Fruit fly (Drosophila melanogaster) whole organism, embryonic: ENCODE data around the gene Ldaf1.

Experiments
- B-H1 ChIP-seq: fragments of 200-800 bp; sonication (Bioruptor generic); IDR thresholded peaks from 3 replicates; pipeline ENCODE4 v1.3.6; 2022; ENCODE audit warnings: missing biosample characterization, missing genetic modification characterization
- C15 ChIP-seq: fragments of 200-800 bp; sonication (Bioruptor generic); IDR thresholded peaks from 3 replicates; pipeline ENCODE4 v1.3.6; 2022; ENCODE audit warnings: missing biosample characterization, missing genetic modification characterization
- CG10267 ChIP-seq: fragments of 200-800 bp; sonication (Bioruptor generic); optimal IDR thresholded peaks from 2 replicates; lab custom pipeline; 2018; ENCODE audit warnings: missing biosample characterization, mild to moderate bottlenecking, missing genetic modification characterization, moderate library complexity
- CG10431 ChIP-seq: fragments of 200-800 bp; sonication (Bioruptor generic); optimal IDR thresholded peaks from 3 replicates; lab custom pipeline; 2018; ENCODE audit warnings: missing biosample characterization, mild to moderate bottlenecking, missing genetic modification characterization
- CG14667 ChIP-seq: fragments of 200-800 bp; sonication (Bioruptor generic); IDR thresholded peaks from 2 replicates; pipeline ENCODE4 v1.3.6; 2022; ENCODE audit warnings: missing biosample characterization, missing genetic modification characterization
- CG14860 ChIP-seq: fragments of 200-800 bp; sonication (Bioruptor generic); IDR thresholded peaks from 3 replicates; pipeline ENCODE4 v1.3.6; 2022; ENCODE audit warnings: missing biosample characterization, missing genetic modification characterization; ENCODE audit not compliant: partially characterized antibody
- CG15269 ChIP-seq: fragments of 200-800 bp; sonication (Bioruptor generic); optimal IDR thresholded peaks from 2 replicates; lab custom pipeline; 2018; ENCODE audit warnings: missing biosample characterization, mild to moderate bottlenecking, missing genetic modification characterization, moderate library complexity
- CG16813 ChIP-seq: fragments of 200-800 bp; sonication (Bioruptor generic); IDR thresholded peaks from 3 replicates; pipeline ENCODE4 v1.3.6; 2022; ENCODE audit warnings: missing biosample characterization, missing genetic modification characterization; ENCODE audit not compliant: partially characterized antibody
- CG16863 ChIP-seq: fragments of 200-800 bp; sonication (Bioruptor generic); optimal IDR thresholded peaks from 3 replicates; lab custom pipeline; 2016; ENCODE audit warnings: missing biosample characterization, missing genetic modification characterization
- CG17359 ChIP-seq: fragments of 200-800 bp; sonication (Bioruptor generic); optimal IDR thresholded peaks from 3 replicates; lab custom pipeline; 2018; ENCODE audit warnings: missing biosample characterization, mild to moderate bottlenecking, missing genetic modification characterization, moderate library complexity
- CG1832 ChIP-seq: fragments of 200-800 bp; sonication (Bioruptor generic); optimal IDR thresholded peaks from 2 replicates; lab custom pipeline; 2017; ENCODE audit warnings: missing biosample characterization, mild to moderate bottlenecking, missing genetic modification characterization, inconsistent platforms
- CG3995 ChIP-seq: fragments of 200-800 bp; sonication (Bioruptor generic); optimal IDR thresholded peaks from 3 replicates; lab custom pipeline; 2016; ENCODE audit warnings: missing biosample characterization, missing genetic modification characterization
- CG4617 ChIP-seq: fragments of 200-800 bp; sonication (Bioruptor generic); optimal IDR thresholded peaks from 3 replicates; lab custom pipeline; 2016; ENCODE audit warnings: missing biosample characterization, missing genetic modification characterization, borderline replicate concordance
- CG4730 ChIP-seq: fragments of 200-800 bp; sonication (Bioruptor generic); IDR thresholded peaks from 2 replicates; pipeline ENCODE4 v1.3.6; 2022; ENCODE audit warnings: missing biosample characterization, missing genetic modification characterization
- CG6689 ChIP-seq: fragments of 200-800 bp; sonication (Bioruptor generic); IDR thresholded peaks from 2 replicates; pipeline ENCODE4 v1.3.6; 2022; ENCODE audit warnings: missing biosample characterization, missing genetic modification characterization
- CG8765 ChIP-seq: fragments of 200-800 bp; sonication (Bioruptor generic); IDR thresholded peaks from 2 replicates; pipeline ENCODE4 v1.3.6; 2022; ENCODE audit warnings: missing biosample characterization, missing genetic modification characterization
- CG9797 ChIP-seq: fragments of 200-800 bp; sonication (Bioruptor generic); optimal IDR thresholded peaks from 3 replicates; lab custom pipeline; 2018; ENCODE audit warnings: missing biosample characterization, mild to moderate bottlenecking, missing genetic modification characterization
- Dad ChIP-seq: fragments of 200-800 bp; sonication (Bioruptor generic); optimal IDR thresholded peaks from 3 replicates; lab custom pipeline; 2016; ENCODE audit warnings: missing biosample characterization, missing genetic modification characterization
- Dip3 ChIP-seq: fragments of 200-800 bp; sonication (Bioruptor generic); optimal IDR thresholded peaks from 3 replicates; lab custom pipeline; 2016; ENCODE audit warnings: missing biosample characterization, missing genetic modification characterization
- Doc2 ChIP-seq: fragments of 200-800 bp; sonication (Bioruptor generic); IDR thresholded peaks from 2 replicates; pipeline ENCODE4 v1.3.6; 2022; ENCODE audit warnings: missing biosample characterization, missing genetic modification characterization
- E2f1 ChIP-seq: fragments of 200-800 bp; sonication (Bioruptor generic); IDR thresholded peaks from 2 replicates; pipeline ENCODE4 v1.3.6; 2022; ENCODE audit warnings: missing biosample characterization, missing genetic modification characterization
- ERR ChIP-seq: fragments of 200-800 bp; sonication (Bioruptor generic); optimal IDR thresholded peaks from 2 replicates; lab custom pipeline; 2016; ENCODE audit warnings: missing biosample characterization, missing genetic modification characterization
- Fer1 ChIP-seq: fragments of 200-800 bp; sonication (Bioruptor generic); optimal IDR thresholded peaks from 2 replicates; lab custom pipeline; 2017; ENCODE audit warnings: missing biosample characterization, mild to moderate bottlenecking, missing genetic modification characterization
- MESR4 ChIP-seq: fragments of 200-800 bp; sonication (Bioruptor generic); optimal IDR thresholded peaks from 2 replicates; lab custom pipeline; 2018; ENCODE audit warnings: missing biosample characterization, mild to moderate bottlenecking, missing genetic modification characterization, moderate library complexity
- NC2α ChIP-seq: fragments of 200-800 bp; sonication (Bioruptor generic); optimal IDR thresholded peaks from 2 replicates; lab custom pipeline; 2016; ENCODE audit warnings: missing biosample characterization, missing genetic modification characterization
- Sry-δ ChIP-seq: fragments of 200-800 bp; sonication (Bioruptor generic); optimal IDR thresholded peaks from 2 replicates; lab custom pipeline; 2016; ENCODE audit warnings: missing biosample characterization, missing genetic modification characterization
- Tbp ChIP-seq: fragments of >200 bp; optimal IDR thresholded peaks from 2 replicates; lab custom pipeline; 2018; ENCODE audit warnings: missing biosample characterization, missing genetic modification characterization
- abd-A ChIP-seq: fragments of 200-800 bp; sonication (Bioruptor generic); optimal IDR thresholded peaks from 3 replicates; lab custom pipeline; 2019; ENCODE audit warnings: missing biosample characterization, mild to moderate bottlenecking, missing genetic modification characterization, moderate library complexity
- bbx ChIP-seq: fragments of 200-800 bp; sonication (Bioruptor generic); IDR thresholded peaks from 2 replicates; pipeline ENCODE4 v1.3.6; 2022; ENCODE audit warnings: missing biosample characterization, missing genetic modification characterization; ENCODE audit not compliant: partially characterized antibody
- ci ChIP-seq: fragments of 200-800 bp; sonication (Bioruptor generic); IDR thresholded peaks from 3 replicates; pipeline ENCODE4 v1.3.6; 2022; ENCODE audit warnings: missing biosample characterization, missing genetic modification characterization
- dan ChIP-seq: fragments of 200-800 bp; sonication (Bioruptor generic); IDR thresholded peaks from 2 replicates; pipeline ENCODE4 v1.3.6; 2022; ENCODE audit warnings: missing biosample characterization, missing genetic modification characterization
- dmrt11E ChIP-seq: fragments of 200-800 bp; sonication (Bioruptor generic); optimal IDR thresholded peaks from 3 replicates; lab custom pipeline; 2018; ENCODE audit warnings: missing biosample characterization, mild to moderate bottlenecking, missing genetic modification characterization, moderate library complexity
- ham ChIP-seq: fragments of 200-800 bp; sonication (Bioruptor generic); IDR thresholded peaks from 2 replicates; pipeline ENCODE4 v1.3.6; 2022; ENCODE audit warnings: missing biosample characterization, missing genetic modification characterization
- kay ChIP-seq: fragments of 200-800 bp; sonication (Bioruptor generic); optimal IDR thresholded peaks from 2 replicates; lab custom pipeline; 2016; ENCODE audit warnings: missing biosample characterization, missing genetic modification characterization
- lab ChIP-seq: fragments of 200-800 bp; sonication (Bioruptor generic); optimal IDR thresholded peaks from 3 replicates; lab custom pipeline; 2017; ENCODE audit warnings: missing biosample characterization, missing genetic modification characterization, mild to moderate bottlenecking, moderate library complexity, missing genetic modification reagents
- lmd ChIP-seq: fragments of 200-800 bp; sonication (Bioruptor generic); IDR thresholded peaks from 2 replicates; pipeline ENCODE4 v1.3.6; 2022; ENCODE audit warnings: missing biosample characterization, missing genetic modification characterization
- lov ChIP-seq, 2 experiments: fragments of 200-800 bp in 1 of 2; fragments of >200 bp in 1 of 2; sonication (Bioruptor generic) in 1 of 2; IDR thresholded peaks in 1 of 2; optimal IDR thresholded peaks in 1 of 2; 2 replicates in 1 of 2; 3 replicates in 1 of 2; pipeline versions ENCODE4 v1.3.6 to Lab custom; 2017 to 2022; ENCODE audit warnings: missing biosample characterization in 1 of 2, missing genetic modification characterization in 1 of 2
- nau ChIP-seq: fragments of 200-800 bp; sonication (Bioruptor generic); optimal IDR thresholded peaks from 3 replicates; lab custom pipeline; 2017; ENCODE audit warnings: missing biosample characterization, mild to moderate bottlenecking, missing genetic modification characterization, missing genetic modification reagents
- prd ChIP-seq, 3 experiments: fragments of >200 bp in 2 of 3; fragments of 200-800 bp in 1 of 3; sonication (Bioruptor generic) in 1 of 3; optimal IDR thresholded peaks in 2 of 3; IDR thresholded peaks in 1 of 3; 2 replicates in 2 of 3; 3 replicates in 1 of 3; pipeline versions ENCODE4 v1.3.6 to Lab custom; 2017 to 2022; ENCODE audit warnings: missing biosample characterization in 1 of 3, missing genetic modification characterization in 1 of 3
- psq ChIP-seq: fragments of 200-800 bp; sonication (Bioruptor generic); optimal IDR thresholded peaks from 2 replicates; lab custom pipeline; 2017; ENCODE audit warnings: missing biosample characterization, missing genetic modification characterization
- repo ChIP-seq: fragments of 200-800 bp; sonication (Bioruptor generic); optimal IDR thresholded peaks from 2 replicates; lab custom pipeline; 2016; ENCODE audit warnings: missing biosample characterization, missing genetic modification characterization
- ro ChIP-seq: fragments of 200-800 bp; sonication (Bioruptor generic); IDR thresholded peaks from 2 replicates; pipeline ENCODE4 v1.3.6; 2022; ENCODE audit warnings: missing biosample characterization, missing genetic modification characterization
- row ChIP-seq: fragments of 200-800 bp; sonication (Bioruptor generic); IDR thresholded peaks from 3 replicates; pipeline ENCODE4 v1.3.6; 2022; ENCODE audit warnings: missing biosample characterization, missing genetic modification characterization
- seq ChIP-seq: fragments of 200-800 bp; sonication (Bioruptor generic); IDR thresholded peaks from 2 replicates; pipeline ENCODE4 v1.3.6; 2022; ENCODE audit warnings: missing biosample characterization, missing genetic modification characterization
- zen2 ChIP-seq: fragments of 200-800 bp; sonication (Bioruptor generic); IDR thresholded peaks from 3 replicates; pipeline ENCODE4 v1.3.6; 2022; ENCODE audit warnings: missing biosample characterization, missing genetic modification characterization; ENCODE audit not compliant: partially characterized antibody
- zfh1 ChIP-seq: fragments of 200-800 bp; sonication (Bioruptor generic); IDR thresholded peaks from 3 replicates; pipeline ENCODE4 v1.3.6; 2022; ENCODE audit warnings: missing biosample characterization, missing genetic modification characterization

Ldaf1 gene

dm6 chrX:1943337-1944244 lies 41.9 kb upstream of the Ldaf1 start (continued):
- TF ChIP-seq CG10431 (GFP tag; lab: Kevin White, UChicago) (peak; percentile 2), ci (0 out of 3 replicates have a peak, but pooled peaks have one; percentile 26), CG15269 (tag; lab: Kevin White, UChicago) (peak; percentile 56), zen2 (GFP tag; lab: Robert Waterston, UW) (0 out of 3 replicates have a peak, but pooled peaks have one; percentile 32), Dad (peak; percentile 45), CG10267 (tag; lab: Kevin White, UChicago) (peak; percentile 63), CG16813 (GFP tag; lab: Robert Waterston, UW) (no peak), ro (GFP tag; lab: Robert Waterston, UW) (no peak), MESR4 (GFP tag; lab: Kevin White, UChicago) (no peak), dmrt11E (peak; percentile 77), lmd (peak; percentile 68), abd-A (tag; lab: Kevin White, UChicago) (peak; percentile 30), C15 (GFP tag; lab: Robert Waterston, UW) (no peak), E2f1 (GFP tag; lab: Robert Waterston, UW) (peak; percentile 39; the same call in 1 of the 2 replicates), seq (no peak), ERR (GFP tag; lab: Kevin White, UChicago) (no peak), Sry-δ (peak; percentile 17), CG16863 (peak; percentile 77), zfh1 (GFP tag; lab: Robert Waterston, UW) (peak; percentile 46; the same call in 1 of the 3 replicates), prd (optimal IDR thresholded peaks at IDR 0.05; lab: Kevin White, UChicago) (no peak), prd (GFP tag; IDR thresholded peaks at IDR 0.05; lab: Robert Waterston, UW) (peak; percentile 67; the same call in 2 of the 3 replicates), repo (GFP tag; lab: Kevin White, UChicago) (no peak), ham (GFP tag; lab: Robert Waterston, UW) (no peak), NC2α (peak; percentile 45), CG9797 (GFP tag; lab: Kevin White, UChicago) (no peak), psq (GFP tag; lab: Kevin White, UChicago) (no peak), CG4617 (GFP tag; lab: Kevin White, UChicago) (no peak), B-H1 (0 out of 3 replicates have a peak, but pooled peaks have one; percentile 10), Dip3 (GFP tag; lab: Kevin White, UChicago) (peak; percentile 79), Tbp (no peak), CG14667 (GFP tag; lab: Robert Waterston, UW) (peak; percentile 37; the same call in 1 of the 2 replicates), CG4730 (GFP tag; lab: Robert Waterston, UW) (no peak), CG14860 (GFP tag; lab: Robert Waterston, UW) (no peak), CG8765 (no peak), lab (GFP tag; lab: Kevin White, UChicago) (peak; percentile 61), kay (GFP tag; lab: Kevin White, UChicago) (peak; percentile 37), Doc2 (GFP tag; lab: Robert Waterston, UW) (no peak), Fer1 (GFP tag; lab: Kevin White, UChicago) (peak; percentile 62), CG1832 (GFP tag; lab: Kevin White, UChicago) (no peak), CG17359 (tag; lab: Kevin White, UChicago) (peak; percentile 65), lov (optimal IDR thresholded peaks at IDR 0.05; lab: Kevin White, UChicago) (no peak), lov (GFP tag; IDR thresholded peaks at IDR 0.05; lab: Robert Waterston, UW) (0 out of 3 replicates have a peak, but pooled peaks have one; percentile 21), nau (GFP tag; lab: Kevin White, UChicago) (peak; percentile 53), bbx (no peak), CG6689 (GFP tag; lab: Robert Waterston, UW) (peak; percentile 46), row (GFP tag; lab: Robert Waterston, UW) (peak; percentile 72), CG3995 (GFP tag; lab: Kevin White, UChicago) (peak; percentile 21), dan (GFP tag; lab: Robert Waterston, UW) (no peak)
